Fruit fly (Drosophila melanogaster) whole organism, embryonic: ENCODE data around the gene CG15429.
A peak's percentile ranks its signal among the peaks of the same experiment; 100 is the strongest.

Experiments
- Asciz ChIP-seq: fragments of 200-800 bp; sonication (Bioruptor generic); optimal IDR thresholded peaks from 2 replicates; lab custom pipeline; 2017; ENCODE audit warnings: missing biosample characterization, mild to moderate bottlenecking, missing genetic modification characterization, missing genetic modification reagents
- CG12942 ChIP-seq: fragments of 200-800 bp; sonication (Bioruptor generic); optimal IDR thresholded peaks from 3 replicates; lab custom pipeline; 2016; ENCODE audit warnings: missing biosample characterization, missing genetic modification characterization
- CG13624 ChIP-seq: fragments of 200-800 bp; sonication (Bioruptor generic); optimal IDR thresholded peaks from 2 replicates; lab custom pipeline; 2016; ENCODE audit warnings: missing biosample characterization, missing genetic modification characterization
- CG13894 ChIP-seq: fragments of 200-800 bp; sonication (Bioruptor generic); optimal IDR thresholded peaks from 3 replicates; lab custom pipeline; 2018; ENCODE audit warnings: missing biosample characterization, mild to moderate bottlenecking, missing genetic modification characterization, moderate library complexity
- CG14441 ChIP-seq: fragments of 200-800 bp; sonication (Bioruptor generic); IDR thresholded peaks from 2 replicates; pipeline ENCODE4 v1.3.6; 2022; ENCODE audit warnings: missing biosample characterization, missing genetic modification characterization
- CG16815 ChIP-seq: fragments of 200-800 bp; sonication (Bioruptor generic); optimal IDR thresholded peaks from 3 replicates; lab custom pipeline; 2017; ENCODE audit warnings: missing biosample characterization, mild to moderate bottlenecking, missing genetic modification characterization
- CG17612 ChIP-seq: fragments of 200-800 bp; sonication (Bioruptor generic); IDR thresholded peaks from 2 replicates; pipeline ENCODE4 v1.3.6; 2022; ENCODE audit warnings: missing biosample characterization, missing genetic modification characterization
- CG2678 ChIP-seq: fragments of 200-800 bp; sonication (Bioruptor generic); optimal IDR thresholded peaks from 3 replicates; lab custom pipeline; 2019; ENCODE audit warnings: missing biosample characterization, mild to moderate bottlenecking, missing genetic modification characterization, moderate library complexity
- CG2889 ChIP-seq: fragments of 200-800 bp; sonication (Bioruptor generic); IDR thresholded peaks from 3 replicates; pipeline ENCODE4 v1.3.6; 2022; ENCODE audit warnings: missing biosample characterization, missing genetic modification characterization
- CG30403 ChIP-seq: fragments of 200-800 bp; sonication (Bioruptor generic); optimal IDR thresholded peaks from 3 replicates; lab custom pipeline; 2016; ENCODE audit warnings: missing biosample characterization, missing genetic modification characterization
- CG3065 ChIP-seq: fragments of 200-800 bp; sonication (Bioruptor generic); optimal IDR thresholded peaks from 2 replicates; lab custom pipeline; 2016; ENCODE audit warnings: missing biosample characterization, missing genetic modification characterization
- CG31365 ChIP-seq: fragments of 200-800 bp; sonication (Bioruptor generic); optimal IDR thresholded peaks from 2 replicates; lab custom pipeline; 2018; ENCODE audit warnings: missing biosample characterization, mild to moderate bottlenecking, missing genetic modification characterization
- CG33557 ChIP-seq: fragments of 200-800 bp; sonication (Bioruptor generic); optimal IDR thresholded peaks from 2 replicates; lab custom pipeline; 2019; ENCODE audit warnings: missing biosample characterization, mild to moderate bottlenecking, missing genetic modification characterization, moderate library complexity
- CG5180 ChIP-seq: fragments of 200-800 bp; sonication (Bioruptor generic); optimal IDR thresholded peaks from 3 replicates; lab custom pipeline; 2017; ENCODE audit warnings: missing biosample characterization, missing genetic modification characterization, mild to moderate bottlenecking, moderate library complexity, missing genetic modification reagents
- CG6791 ChIP-seq: fragments of 200-800 bp; sonication (Bioruptor generic); IDR thresholded peaks from 3 replicates; pipeline ENCODE4 v1.3.6; 2022; ENCODE audit warnings: missing biosample characterization, missing genetic modification characterization; ENCODE audit not compliant: partially characterized antibody
- CG7839 ChIP-seq: fragments of 200-800 bp; sonication (Bioruptor generic); optimal IDR thresholded peaks from 3 replicates; lab custom pipeline; 2018; ENCODE audit warnings: missing biosample characterization, mild to moderate bottlenecking, missing genetic modification characterization, moderate library complexity
- CG9437 ChIP-seq: fragments of 200-800 bp; sonication (Bioruptor generic); optimal IDR thresholded peaks from 2 replicates; lab custom pipeline; 2018; ENCODE audit warnings: missing biosample characterization, mild to moderate bottlenecking, missing genetic modification characterization
- CkIIα-i1 ChIP-seq: fragments of 200-800 bp; sonication (Bioruptor generic); IDR thresholded peaks from 2 replicates; pipeline ENCODE4 v1.3.6; 2022; ENCODE audit warnings: missing biosample characterization, missing genetic modification characterization
- D ChIP-seq, 2 experiments: fragments of 200-800 bp in 1 of 2; fragments of >200 bp in 1 of 2; sonication (Bioruptor generic) in 1 of 2; optimal IDR thresholded peaks; 2 replicates in 1 of 2; 3 replicates in 1 of 2; lab custom pipeline; 2017; ENCODE audit warnings: mild to moderate bottlenecking in 1 of 2, missing biosample characterization in 1 of 2, missing genetic modification characterization in 1 of 2, missing genetic modification reagents in 1 of 2
- Deaf1 ChIP-seq: fragments of 200-800 bp; optimal IDR thresholded peaks from 3 replicates; lab custom pipeline; 2019; ENCODE audit warnings: missing biosample characterization, mild to moderate bottlenecking, missing genetic modification characterization, moderate library complexity
- Doc3 ChIP-seq: fragments of 200-800 bp; sonication (Bioruptor generic); IDR thresholded peaks from 3 replicates; pipeline ENCODE4 v1.3.6; 2022; ENCODE audit warnings: missing biosample characterization, missing genetic modification characterization; ENCODE audit not compliant: partially characterized antibody
- Eip74EF ChIP-seq, 2 experiments: fragments of 200-800 bp in 1 of 2; fragments of >200 bp in 1 of 2; sonication (Bioruptor generic) in 1 of 2; optimal IDR thresholded peaks; 2 replicates each; lab custom pipeline; 2017 to 2019; ENCODE audit warnings: missing biosample characterization in 2 of 2, missing genetic modification characterization in 2 of 2, mild to moderate bottlenecking in 1 of 2, moderate library complexity in 1 of 2
- Hey ChIP-seq: fragments of 200-800 bp; sonication (Bioruptor generic); optimal IDR thresholded peaks from 3 replicates; lab custom pipeline; 2018; ENCODE audit warnings: missing biosample characterization, mild to moderate bottlenecking, missing genetic modification characterization
- Hsf ChIP-seq: fragments of 200-800 bp; sonication (Bioruptor generic); optimal IDR thresholded peaks from 3 replicates; lab custom pipeline; 2016; ENCODE audit warnings: missing biosample characterization, missing genetic modification characterization
- Lhr ChIP-seq: fragments of 200-800 bp; sonication (Bioruptor generic); optimal IDR thresholded peaks from 3 replicates; lab custom pipeline; 2017; ENCODE audit warnings: mild to moderate bottlenecking, missing biosample characterization, missing genetic modification reagents, missing genetic modification characterization
- Mad ChIP-seq: fragments of 200-800 bp; sonication (Bioruptor generic); optimal IDR thresholded peaks from 2 replicates; lab custom pipeline; 2016; ENCODE audit warnings: missing biosample characterization, missing genetic modification characterization
- Med ChIP-seq: fragments of 200-800 bp; sonication (Bioruptor generic); peaks from one replicate; lab custom pipeline; 2016; ENCODE audit warnings: missing biosample characterization, missing genetic modification characterization, mild to moderate bottlenecking, inconsistent platforms, moderate library complexity
- Optix ChIP-seq: fragments of 200-800 bp; sonication (Bioruptor generic); IDR thresholded peaks from 3 replicates; pipeline ENCODE4 v1.3.6; 2022; ENCODE audit warnings: missing biosample characterization, missing genetic modification characterization
- Scr ChIP-seq: fragments of 200-800 bp; sonication (Bioruptor generic); IDR thresholded peaks from 2 replicates; pipeline ENCODE4 v1.3.6; 2022; ENCODE audit warnings: missing biosample characterization, missing genetic modification characterization; ENCODE audit not compliant: partially characterized antibody
- Side ChIP-seq: fragments of 200-800 bp; sonication (Bioruptor generic); optimal IDR thresholded peaks from 2 replicates; lab custom pipeline; 2016; ENCODE audit warnings: missing biosample characterization, missing genetic modification characterization
- Ssrp ChIP-seq: fragments of 200-800 bp; sonication (Bioruptor generic); optimal IDR thresholded peaks from 2 replicates; lab custom pipeline; 2018; ENCODE audit warnings: missing biosample characterization, mild to moderate bottlenecking, missing genetic modification characterization, moderate library complexity
- amos ChIP-seq: fragments of 200-800 bp; sonication (Bioruptor generic); IDR thresholded peaks from 2 replicates; pipeline ENCODE4 v1.3.6; 2022; ENCODE audit warnings: missing biosample characterization, missing genetic modification characterization; ENCODE audit not compliant: partially characterized antibody
- az2 ChIP-seq: fragments of 200-800 bp; sonication (Bioruptor generic); optimal IDR thresholded peaks from 3 replicates; lab custom pipeline; 2016; ENCODE audit warnings: missing biosample characterization, missing genetic modification characterization
- cad ChIP-seq: fragments of >200 bp; optimal IDR thresholded peaks from 2 replicates; lab custom pipeline; 2017; ENCODE audit warnings: missing biosample characterization, missing genetic modification characterization
- ci ChIP-seq: fragments of 200-800 bp; sonication (Bioruptor generic); IDR thresholded peaks from 3 replicates; pipeline ENCODE4 v1.3.6; 2022; ENCODE audit warnings: missing biosample characterization, missing genetic modification characterization
- croc ChIP-seq: fragments of 200-800 bp; sonication (Bioruptor generic); conservative IDR thresholded peaks from 3 replicates; pipeline ENCODE4 v1.3.6; 2022; ENCODE audit warnings: missing biosample characterization, missing genetic modification characterization
- jigr1 ChIP-seq: fragments of 200-800 bp; sonication (Bioruptor generic); IDR thresholded peaks from 3 replicates; pipeline ENCODE4 v1.3.6; 2022; ENCODE audit warnings: missing biosample characterization, missing genetic modification characterization
- kay ChIP-seq: fragments of 200-800 bp; sonication (Bioruptor generic); optimal IDR thresholded peaks from 2 replicates; lab custom pipeline; 2016; ENCODE audit warnings: missing biosample characterization, missing genetic modification characterization
- lola ChIP-seq, 3 experiments: fragments of >200 bp in 2 of 3; fragments of 200-800 bp in 1 of 3; sonication (Bioruptor generic) in 1 of 3; optimal IDR thresholded peaks; 2 replicates each; lab custom pipeline; 2017 to 2019; ENCODE audit warnings: missing biosample characterization in 3 of 3, missing genetic modification characterization in 3 of 3, mild to moderate bottlenecking in 1 of 3, moderate library complexity in 1 of 3
- nau ChIP-seq: fragments of 200-800 bp; sonication (Bioruptor generic); optimal IDR thresholded peaks from 3 replicates; lab custom pipeline; 2017; ENCODE audit warnings: missing biosample characterization, mild to moderate bottlenecking, missing genetic modification characterization, missing genetic modification reagents
- nerfin-2 ChIP-seq: fragments of 200-800 bp; sonication (Bioruptor generic); IDR thresholded peaks from 2 replicates; pipeline ENCODE4 v1.3.6; 2022; ENCODE audit warnings: missing biosample characterization, missing genetic modification characterization; ENCODE audit not compliant: partially characterized antibody
- phol ChIP-seq: fragments of 200-800 bp; sonication (Bioruptor generic); optimal IDR thresholded peaks from 3 replicates; lab custom pipeline; 2018; ENCODE audit warnings: missing biosample characterization, mild to moderate bottlenecking, missing genetic modification characterization, moderate library complexity
- rib ChIP-seq: fragments of 200-800 bp; sonication (Bioruptor generic); IDR thresholded peaks from 2 replicates; pipeline ENCODE4 v1.3.6; 2022; ENCODE audit warnings: missing biosample characterization, missing genetic modification characterization
- row ChIP-seq: fragments of 200-800 bp; sonication (Bioruptor generic); IDR thresholded peaks from 3 replicates; pipeline ENCODE4 v1.3.6; 2022; ENCODE audit warnings: missing biosample characterization, missing genetic modification characterization
- shn ChIP-seq: fragments of 200-800 bp; sonication (Bioruptor generic); optimal IDR thresholded peaks from 3 replicates; lab custom pipeline; 2016; ENCODE audit warnings: missing biosample characterization, missing genetic modification characterization
- sqz ChIP-seq: fragments of 200-800 bp; sonication (Bioruptor generic); optimal IDR thresholded peaks from 3 replicates; lab custom pipeline; 2018; ENCODE audit warnings: missing biosample characterization, mild to moderate bottlenecking, missing genetic modification characterization
- zen ChIP-seq: fragments of 200-800 bp; sonication (Bioruptor generic); optimal IDR thresholded peaks from 3 replicates; lab custom pipeline; 2018; ENCODE audit warnings: missing biosample characterization, mild to moderate bottlenecking, missing genetic modification characterization, moderate library complexity

The CG15429 gene

DNA sequence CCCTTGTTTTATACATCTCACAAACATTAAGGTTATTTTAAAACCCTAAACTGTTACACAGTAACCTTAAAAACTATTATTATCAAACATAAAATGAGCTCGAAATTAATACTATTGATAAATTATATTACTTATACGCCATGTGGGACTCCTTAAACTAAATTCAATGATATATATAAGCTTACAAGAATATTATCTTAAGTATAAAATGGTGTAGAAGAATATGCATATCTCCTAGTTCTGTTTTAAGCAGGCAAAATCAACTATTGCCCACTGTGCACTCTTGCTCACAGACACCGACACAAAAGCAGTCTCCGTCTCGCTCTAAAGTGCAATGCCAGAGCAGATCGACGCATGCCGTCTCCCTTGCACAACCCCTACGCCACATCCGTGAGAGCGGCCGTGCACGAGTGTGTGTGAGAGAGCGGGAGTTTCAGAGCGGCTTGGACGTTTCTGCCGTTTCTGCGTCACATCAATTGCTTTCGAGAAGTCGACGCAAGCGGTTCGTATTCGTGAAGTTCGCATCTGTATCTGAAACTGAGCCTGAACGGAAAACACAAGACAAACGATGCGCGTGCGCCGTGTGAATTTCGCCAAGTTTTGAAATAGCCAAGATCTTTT lies 18.9 kb downstream of the CG15429 start (continued):
- TF ChIP-seq phol (tag; lab: Kevin White, UChicago) (peak; percentile 84), CG16815 (GFP tag; lab: Kevin White, UChicago) (peak; percentile 62), CG33557 (GFP tag; lab: Kevin White, UChicago) (peak; percentile 92), zen (tag; lab: Kevin White, UChicago) (peak; percentile 70), CG2889 (GFP tag; lab: Robert Waterston, UW) (no peak), CkIIα-i1 (GFP tag; lab: Robert Waterston, UW) (no peak), Side (no peak), Eip74EF (GFP tag; optimal IDR thresholded peaks at IDR 0.05; lab: Kevin White, UChicago) (peak in 1 of 2 experiments; percentile 74), cad (GFP tag; lab: Kevin White, UChicago) (no peak), rib (GFP tag; lab: Robert Waterston, UW) (no peak; the same call in 1 of the 2 replicates), CG9437 (GFP tag; lab: Kevin White, UChicago) (peak; percentile 67), Scr (GFP tag; lab: Robert Waterston, UW) (0 out of 2 replicates have a peak, but pooled peaks have one; percentile 15), nerfin-2 (GFP tag; lab: Robert Waterston, UW) (no peak), Doc3 (GFP tag; lab: Robert Waterston, UW) (peak; percentile 19; the same call in 1 of the 3 replicates), CG5180 (GFP tag; lab: Kevin White, UChicago) (peak; percentile 53), Mad (no peak), ci (peak; percentile 68), Hey (tag; lab: Kevin White, UChicago) (no peak), CG7839 (tag; lab: Kevin White, UChicago) (peak; percentile 75), Med (GFP tag; lab: Kevin White, UChicago) (peak; percentile 81), shn (GFP tag; lab: Kevin White, UChicago) (peak; percentile 9), CG2678 (tag; lab: Kevin White, UChicago) (peak; percentile 76), CG30403 (peak; percentile 63), sqz (peak; percentile 47), CG12942 (peak; percentile 29), Deaf1 (tag; lab: Kevin White, UChicago) (peak; percentile 46), lola (GFP tag; optimal IDR thresholded peaks at IDR 0.05; lab: Kevin White, UChicago) (peak in 1 of 3 experiments; percentile 88), az2 (GFP tag; lab: Kevin White, UChicago) (peak; percentile 63), row (GFP tag; lab: Robert Waterston, UW) (peak; percentile 84), D (optimal IDR thresholded peaks at IDR 0.05; lab: Kevin White, UChicago) (peak; percentile 77), D (GFP tag; optimal IDR thresholded peaks at IDR 0.05; lab: Kevin White, UChicago) (peak; percentile 75), croc (GFP tag; lab: Robert Waterston, UW) (peak; percentile 52; the same call in 2 of the 3 replicates), Asciz (GFP tag; lab: Kevin White, UChicago) (peak; percentile 7), CG13624 (no peak), CG31365 (peak; percentile 19), CG14441 (GFP tag; lab: Robert Waterston, UW) (peak; percentile 36; the same call in 1 of the 2 replicates), CG3065 (GFP tag; lab: Kevin White, UChicago) (peak; percentile 49), amos (peak; percentile 34), Hsf (GFP tag; lab: Kevin White, UChicago) (no peak), CG17612 (GFP tag; lab: Robert Waterston, UW) (peak; percentile 27; the same call in 1 of the 2 replicates), Ssrp (tag; lab: Kevin White, UChicago) (peak; percentile 69), jigr1 (GFP tag; lab: Robert Waterston, UW) (0 out of 3 replicates have a peak, but pooled peaks have one; percentile 35), Optix (GFP tag; lab: Robert Waterston, UW) (0 out of 3 replicates have a peak, but pooled peaks have one; percentile 41), Lhr (peak; percentile 53), CG13894 (tag; lab: Kevin White, UChicago) (no peak), nau (GFP tag; lab: Kevin White, UChicago) (peak; percentile 31), kay (GFP tag; lab: Kevin White, UChicago) (peak; percentile 6), CG6791 (GFP tag; lab: Robert Waterston, UW) (peak; percentile 51; the same call in 2 of the 3 replicates)
